Worm (Caenorhabditis elegans) whole organism, young adult: Measurements from ENCODE around the gene clec-215.
A peak's percentile ranks its signal among the peaks of the same experiment; 100 is the strongest.

Source experiments
- F10E7.11 ChIP-seq: sonication (generic microtip); optimal IDR thresholded peaks from 2 replicates; lab custom pipeline; 2017; ENCODE audit warnings: mild to moderate bottlenecking, missing genetic modification characterization, moderate library complexity, missing compliant biosample characterization
- F33H1.4 ChIP-seq: fragments of 200-800 bp; sonication (Bioruptor generic); IDR thresholded peaks from 2 replicates; pipeline ENCODE4 v1.3.6; 2022; ENCODE audit warnings: missing genetic modification reagents, missing genetic modification characterization, missing compliant biosample characterization
- F49E8.2 ChIP-seq: sonication (generic microtip); optimal IDR thresholded peaks from 3 replicates; lab custom pipeline; 2017; ENCODE audit warnings: missing genetic modification characterization, mild to moderate bottlenecking, missing compliant biosample characterization, antibody characterized with exemption, moderate library complexity; ENCODE audit not compliant: insufficient read depth
- F52B5.7 ChIP-seq: sonication (generic microtip); optimal IDR thresholded peaks from 2 replicates; lab custom pipeline; 2016; ENCODE audit warnings: mild to moderate bottlenecking, missing genetic modification characterization, missing compliant biosample characterization
- K11D2.4 ChIP-seq: fragments of 200-800 bp; sonication (Bioruptor generic); IDR thresholded peaks from 2 replicates; pipeline ENCODE4 v1.3.6; 2022; ENCODE audit warnings: missing genetic modification reagents, missing genetic modification characterization, missing compliant biosample characterization
- Y67H2A.10 ChIP-seq: fragments of 200-800 bp; sonication (Bioruptor generic); conservative IDR thresholded peaks from 2 replicates; pipeline ENCODE4 v1.3.6; 2022; ENCODE audit warnings: missing genetic modification reagents, missing genetic modification characterization, missing compliant biosample characterization
- ZK185.1 ChIP-seq: sonication (generic microtip); optimal IDR thresholded peaks from 2 replicates; lab custom pipeline; 2016; ENCODE audit warnings: mild to moderate bottlenecking, missing genetic modification characterization, missing compliant biosample characterization; ENCODE audit not compliant: poor library complexity, severe bottlenecking
- akir-1 ChIP-seq: fragments of 200-800 bp; sonication (Bioruptor generic); optimal IDR thresholded peaks from 2 replicates; lab custom pipeline; 2018; ENCODE audit warnings: mild to moderate bottlenecking, missing genetic modification characterization, moderate library complexity, missing compliant biosample characterization
- aptf-3 ChIP-seq: fragments of 200-800 bp; sonication (Bioruptor generic); IDR thresholded peaks from 2 replicates; pipeline ENCODE4 v1.3.6; 2022; ENCODE audit warnings: missing genetic modification characterization, missing compliant biosample characterization
- athp-1 ChIP-seq: sonication (generic microtip); optimal IDR thresholded peaks from 2 replicates; lab custom pipeline; 2017; ENCODE audit warnings: mild to moderate bottlenecking, missing genetic modification characterization, missing compliant biosample characterization
- attf-5 ChIP-seq: fragments of 200-800 bp; sonication (Bioruptor generic); optimal IDR thresholded peaks from 2 replicates; lab custom pipeline; 2018; ENCODE audit warnings: mild to moderate bottlenecking, missing genetic modification characterization, missing compliant biosample characterization
- attf-6 ChIP-seq: fragments of 200-800 bp; sonication (Bioruptor generic); IDR thresholded peaks from 2 replicates; pipeline ENCODE4 v1.3.6; 2022; ENCODE audit warnings: missing genetic modification reagents, missing genetic modification characterization, missing compliant biosample characterization
- cebp-1 ChIP-seq, 2 experiments: fragments of 200-800 bp in 1 of 2; sonication (Bioruptor generic) in 1 of 2; sonication (generic microtip) in 1 of 2; IDR thresholded peaks in 1 of 2; optimal IDR thresholded peaks in 1 of 2; 2 replicates each; pipeline versions ENCODE4 v1.3.6 to Lab custom; 2017 to 2022; ENCODE audit warnings: missing compliant biosample characterization in 2 of 2, missing genetic modification characterization in 2 of 2, mild to moderate bottlenecking in 1 of 2, missing genetic modification reagents in 1 of 2, moderate library complexity in 1 of 2
- ceh-27 ChIP-seq: fragments of 200-800 bp; sonication (Bioruptor generic); optimal IDR thresholded peaks from 2 replicates; lab custom pipeline; 2018; ENCODE audit warnings: mild to moderate bottlenecking, missing genetic modification characterization, moderate library complexity, missing compliant biosample characterization
- ceh-40 ChIP-seq: fragments of 200-800 bp; sonication (Bioruptor generic); IDR thresholded peaks from 2 replicates; pipeline ENCODE4 v1.3.6; 2022; ENCODE audit warnings: missing genetic modification characterization, missing compliant biosample characterization
- ceh-91 ChIP-seq: fragments of 200-800 bp; sonication (Bioruptor generic); IDR thresholded peaks from 2 replicates; pipeline ENCODE4 v1.3.6; 2022; ENCODE audit warnings: missing genetic modification reagents, missing genetic modification characterization, missing compliant biosample characterization
- die-1 ChIP-seq: sonication (generic microtip); optimal IDR thresholded peaks from 2 replicates; lab custom pipeline; 2016; ENCODE audit warnings: missing genotype, mild to moderate bottlenecking, missing genetic modification characterization, missing compliant biosample characterization
- dox-1 ChIP-seq: fragments of 200-800 bp; sonication (Bioruptor generic); IDR thresholded peaks from 2 replicates; pipeline ENCODE4 v1.3.6; 2022; ENCODE audit warnings: missing genetic modification reagents, missing genetic modification characterization, missing compliant biosample characterization
- egl-18 ChIP-seq: fragments of 200-800 bp; sonication (Bioruptor generic); IDR thresholded peaks from 2 replicates; pipeline ENCODE4 v1.3.6; 2022; ENCODE audit warnings: missing genetic modification reagents, missing genetic modification characterization, missing compliant biosample characterization
- egl-44 ChIP-seq: fragments of 200-800 bp; sonication (Bioruptor generic); IDR thresholded peaks from 2 replicates; pipeline ENCODE4 v1.3.6; 2022; ENCODE audit warnings: missing genetic modification reagents, missing genetic modification characterization, missing compliant biosample characterization
- egrh-3 ChIP-seq: fragments of 200-800 bp; sonication (Bioruptor generic); IDR thresholded peaks from 2 replicates; pipeline ENCODE4 v1.3.6; 2022; ENCODE audit warnings: missing genetic modification reagents, missing genetic modification characterization, missing compliant biosample characterization
- fkh-3 ChIP-seq: sonication (generic microtip); optimal IDR thresholded peaks from 2 replicates; lab custom pipeline; 2016; ENCODE audit warnings: mild to moderate bottlenecking, missing genetic modification characterization, missing compliant biosample characterization
- hmg-20 ChIP-seq: fragments of 200-800 bp; sonication (Bioruptor generic); IDR thresholded peaks from 2 replicates; pipeline ENCODE4 v1.3.6; 2022; ENCODE audit warnings: missing genetic modification reagents, missing genetic modification characterization, missing compliant biosample characterization
- lin-26 ChIP-seq: fragments of 200-800 bp; sonication (Bioruptor generic); IDR thresholded peaks from 2 replicates; pipeline ENCODE4 v1.3.6; 2022; ENCODE audit warnings: missing genetic modification reagents, missing genetic modification characterization, missing compliant biosample characterization
- lin-35 ChIP-seq, 3 experiments: fragments of 150-350 bp in 2 of 3; sonication (generic microtip) in 1 of 3; optimal IDR thresholded peaks; 2 replicates each; lab custom pipeline; 2014 to 2018; ENCODE audit warnings: missing biosample characterization in 3 of 3, missing genetic modification characterization in 3 of 3, missing genetic modification reagents in 3 of 3
- lin-40 ChIP-seq: sonication (generic microtip); optimal IDR thresholded peaks from 2 replicates; lab custom pipeline; 2016; ENCODE audit warnings: missing genetic modification characterization, mild to moderate bottlenecking, missing compliant biosample characterization, missing genotype, missing genetic modification reagents
- lin-54 ChIP-seq: fragments of 200-800 bp; sonication (Bioruptor generic); optimal IDR thresholded peaks from 2 replicates; lab custom pipeline; 2018; ENCODE audit warnings: mild to moderate bottlenecking, missing genetic modification characterization, missing compliant biosample characterization
- lsl-1 ChIP-seq: fragments of 200-800 bp; sonication (Bioruptor generic); optimal IDR thresholded peaks from 2 replicates; lab custom pipeline; 2018; ENCODE audit warnings: mild to moderate bottlenecking, missing genetic modification characterization, moderate library complexity, missing compliant biosample characterization
- madf-10 ChIP-seq: sonication (generic microtip); optimal IDR thresholded peaks from 2 replicates; lab custom pipeline; 2016; ENCODE audit warnings: mild to moderate bottlenecking, missing genetic modification characterization, missing compliant biosample characterization
- mcd-1 ChIP-seq: fragments of 200-800 bp; sonication (Bioruptor generic); IDR thresholded peaks from 2 replicates; pipeline ENCODE4 v1.3.6; 2022; ENCODE audit warnings: missing genetic modification reagents, missing genetic modification characterization, missing compliant biosample characterization
- mes-4 ChIP-seq: sonication (generic microtip); optimal IDR thresholded peaks from 2 replicates; lab custom pipeline; 2016; ENCODE audit warnings: missing genotype, missing genetic modification characterization, missing compliant biosample characterization
- mxl-1 ChIP-seq: sonication (generic microtip); optimal IDR thresholded peaks from 2 replicates; lab custom pipeline; 2016; ENCODE audit warnings: missing genetic modification characterization, missing compliant biosample characterization
- nfya-2 ChIP-seq: fragments of 200-800 bp; sonication (Bioruptor generic); IDR thresholded peaks from 2 replicates; pipeline ENCODE4 v1.3.6; 2022; ENCODE audit warnings: missing genetic modification reagents, missing genetic modification characterization, missing compliant biosample characterization
- nfyb-1 ChIP-seq: fragments of 200-800 bp; sonication (Bioruptor generic); IDR thresholded peaks from 2 replicates; pipeline ENCODE4 v1.3.6; 2022; ENCODE audit warnings: missing genetic modification reagents, missing genetic modification characterization, missing compliant biosample characterization
- nhr-120 ChIP-seq: fragments of 200-800 bp; sonication (Bioruptor generic); IDR thresholded peaks from 2 replicates; pipeline ENCODE4 v1.3.6; 2022; ENCODE audit warnings: missing genetic modification characterization, missing compliant biosample characterization
- nhr-80 ChIP-seq: sonication (generic microtip); optimal IDR thresholded peaks from 2 replicates; lab custom pipeline; 2016; ENCODE audit warnings: missing genetic modification characterization, missing compliant biosample characterization
- nhr-90 ChIP-seq: sonication (generic microtip); optimal IDR thresholded peaks from 2 replicates; lab custom pipeline; 2016; ENCODE audit warnings: missing genotype, mild to moderate bottlenecking, missing genetic modification characterization, missing compliant biosample characterization
- pbrm-1 ChIP-seq: fragments of 200-800 bp; sonication (Bioruptor generic); IDR thresholded peaks from 2 replicates; pipeline ENCODE4 v1.3.6; 2022; ENCODE audit warnings: missing genetic modification reagents, missing genetic modification characterization, missing compliant biosample characterization
- rec-8 ChIP-seq, 2 experiments: sonication (generic microtip); optimal IDR thresholded peaks; 2 replicates each; lab custom pipeline; 2016; ENCODE audit warnings: mild to moderate bottlenecking in 2 of 2, missing genetic modification characterization in 2 of 2, missing genetic modification reagents in 2 of 2, missing genotype in 2 of 2, missing biosample characterization in 1 of 2, missing compliant biosample characterization in 1 of 2, moderate library complexity in 1 of 2
- repo-1 ChIP-seq: sonication (generic microtip); optimal IDR thresholded peaks from 2 replicates; lab custom pipeline; 2017; ENCODE audit warnings: mild to moderate bottlenecking, missing genetic modification characterization, missing compliant biosample characterization
- sdz-38 ChIP-seq: sonication (generic microtip); optimal IDR thresholded peaks from 2 replicates; lab custom pipeline; 2016; ENCODE audit warnings: missing genotype, missing genetic modification characterization, missing compliant biosample characterization
- snpc-3.4 ChIP-seq: sonication (generic microtip); optimal IDR thresholded peaks from 2 replicates; lab custom pipeline; 2017; ENCODE audit warnings: missing genetic modification characterization, mild to moderate bottlenecking, missing compliant biosample characterization, antibody characterized with exemption, moderate library complexity, missing genotype, missing genetic modification reagents
- somi-1 ChIP-seq: fragments of 200-800 bp; sonication (Bioruptor generic); optimal IDR thresholded peaks from 2 replicates; lab custom pipeline; 2018; ENCODE audit warnings: mild to moderate bottlenecking, missing genetic modification characterization, missing compliant biosample characterization
- unc-130 ChIP-seq: sonication (generic microtip); optimal IDR thresholded peaks from 2 replicates; lab custom pipeline; 2016; ENCODE audit warnings: missing genetic modification reagents, missing genetic modification characterization, missing compliant biosample characterization
- ztf-18 ChIP-seq: sonication (generic microtip); optimal IDR thresholded peaks from 2 replicates; lab custom pipeline; 2016; ENCODE audit warnings: missing genotype, mild to moderate bottlenecking, missing genetic modification characterization, missing compliant biosample characterization
- ztf-28 ChIP-seq: fragments of 200-800 bp; sonication (Bioruptor generic); IDR thresholded peaks from 2 replicates; pipeline ENCODE4 v1.3.6; 2022; ENCODE audit warnings: missing genetic modification reagents, missing genetic modification characterization, missing compliant biosample characterization
- ztf-6 ChIP-seq: fragments of 200-800 bp; sonication (Bioruptor generic); IDR thresholded peaks from 2 replicates; pipeline ENCODE4 v1.3.6; 2022; ENCODE audit warnings: missing genetic modification reagents, missing genetic modification characterization, missing compliant biosample characterization

clec-215 gene

DNA sequence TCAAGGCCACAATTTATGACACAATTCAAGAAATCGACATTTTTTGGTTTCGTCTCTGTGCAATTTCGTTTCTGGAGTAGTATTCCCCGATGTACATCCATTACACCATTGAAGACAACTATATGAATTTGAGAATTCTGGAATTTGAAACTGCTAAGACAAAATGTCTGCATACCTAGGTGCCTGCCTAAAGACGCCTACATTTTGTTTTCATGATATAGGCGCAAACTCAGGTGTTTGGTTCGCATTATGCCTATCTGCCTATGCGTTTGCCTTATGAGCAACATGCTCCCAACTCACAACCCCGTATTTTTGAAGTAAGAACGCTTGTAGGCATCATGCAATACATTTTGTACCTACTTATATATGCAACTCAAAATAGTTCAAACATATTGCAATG lies 41.2 kb upstream of the clec-215 start, which contains the start of gene F19F10.14:
TSS of gene F19F10.14 (minus strand) at position 101 of the 400 bp plus-strand sequence.
- no peak for TF ChIP-seq sdz-38 (tag; lab: Kevin White, UChicago)
- TF ChIP-seq F52B5.7 (tag; lab: Kevin White, UChicago), result no peak
- no peak for TF ChIP-seq madf-10 (tag; lab: Kevin White, UChicago)
- TF ChIP-seq F10E7.11 (tag; lab: Kevin White, UChicago), result no peak
- TF ChIP-seq Y67H2A.10, result no peak
- TF ChIP-seq ztf-6 (GFP tag; lab: Robert Waterston, UW), result no peak
- no peak for TF ChIP-seq aptf-3
- no peak for TF ChIP-seq attf-5 (GFP tag; lab: Kevin White, UChicago)
- TF ChIP-seq dox-1 (GFP tag; lab: Robert Waterston, UW), result no peak

DNA sequence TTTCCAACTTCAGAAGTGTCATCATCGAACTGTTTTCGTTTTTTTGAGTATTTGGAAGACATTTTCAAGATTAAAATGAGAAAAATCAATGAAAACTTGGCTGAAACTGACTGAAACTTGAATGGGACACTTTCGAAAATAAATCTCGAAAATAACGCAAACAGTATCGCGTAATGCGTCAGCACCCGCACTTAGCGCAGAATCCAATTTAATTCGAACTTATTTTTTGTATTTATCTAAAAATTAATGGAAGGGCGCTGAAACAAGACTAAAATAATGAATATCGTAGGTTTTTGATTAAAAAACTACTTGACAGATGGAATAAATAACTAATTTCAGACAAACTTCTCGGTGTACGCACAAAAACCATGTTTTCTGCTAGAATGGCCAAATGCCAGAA lies 36.6 kb upstream of the clec-215 start, which contains the start of the genes snu-66 and ints-9:
TSS of gene snu-66 (minus strand) at position 108 of the 400 bp plus-strand sequence.
TSS of gene ints-9 (plus strand) at position 240 of the 400 bp plus-strand sequence.
- TF ChIP-seq ceh-91 (GFP tag; lab: Robert Waterston, UW) (0 out of 2 replicates have a peak, but pooled peaks have one; percentile 11), ceh-40 (no peak), madf-10 (tag; lab: Kevin White, UChicago) (no peak), mes-4 (tag; lab: Kevin White, UChicago) (no peak), somi-1 (GFP tag; lab: Kevin White, UChicago) (no peak), athp-1 (tag; lab: Kevin White, UChicago) (no peak), cebp-1 (GFP tag; IDR thresholded peaks at IDR 0.05; lab: Robert Waterston, UW) (no peak), cebp-1 (tag; optimal IDR thresholded peaks at IDR 0.05; lab: Kevin White, UChicago) (peak; percentile 45), nfyb-1 (GFP tag; lab: Robert Waterston, UW) (no peak), ceh-27 (GFP tag; lab: Kevin White, UChicago) (no peak), mxl-1 (tag; lab: Kevin White, UChicago) (no peak), nhr-90 (tag; lab: Kevin White, UChicago) (no peak), unc-130 (GFP tag; lab: Kevin White, UChicago) (no peak), nhr-80 (tag; lab: Kevin White, UChicago) (peak; percentile 1), nfya-2 (no peak), egrh-3 (GFP tag; lab: Robert Waterston, UW) (no peak), repo-1 (tag; lab: Kevin White, UChicago) (no peak), ztf-18 (peak; percentile 93), nhr-120 (GFP tag; lab: Robert Waterston, UW) (no peak), lin-26 (GFP tag; lab: Robert Waterston, UW) (no peak), snpc-3.4 (tag; lab: Kevin White, UChicago) (no peak), K11D2.4 (no peak), egl-18 (GFP tag; lab: Robert Waterston, UW) (no peak), F33H1.4 (GFP tag; lab: Robert Waterston, UW) (peak; percentile 40), die-1 (tag; lab: Kevin White, UChicago) (no peak), sdz-38 (tag; lab: Kevin White, UChicago) (no peak), mcd-1 (GFP tag; lab: Robert Waterston, UW) (peak; percentile 80), egl-44 (GFP tag; lab: Robert Waterston, UW) (no peak), ZK185.1 (peak; percentile 46), rec-8 (tag; optimal IDR thresholded peaks at IDR 0.05; lab: Kevin White, UChicago) (no peak), F49E8.2 (no peak), ztf-28 (GFP tag; lab: Robert Waterston, UW) (no peak), hmg-20 (no peak), pbrm-1 (GFP tag; lab: Robert Waterston, UW) (peak; percentile 7; the same call in 1 of the 2 replicates), lsl-1 (peak; percentile 41), fkh-3 (tag; lab: Kevin White, UChicago) (no peak), akir-1 (no peak), lin-40 (tag; lab: Kevin White, UChicago) (peak; percentile 43), attf-5 (GFP tag; lab: Kevin White, UChicago) (peak; percentile 65), lin-35 (GFP tag; optimal IDR thresholded peaks at IDR 0.05; lab: Kevin White, UChicago) (peak in 1 of 3 experiments; percentile 75), lin-54 (GFP tag; lab: Kevin White, UChicago) (peak; percentile 48), attf-6 (GFP tag; lab: Robert Waterston, UW) (no peak)
